Worm (Caenorhabditis elegans): Measurements from ENCODE around the gene ser-1.
A peak's percentile ranks its signal among the peaks of the same experiment; 100 is the strongest.

The ser-1 gene

ce11 chrX:16634708-16635107 lies 55.2 kb downstream of the ser-1 start (continued):
- TF ChIP-seq sptf-1 (tag; optimal IDR thresholded peaks at IDR 0.05) (no peak), ets-5 (GFP tag; IDR thresholded peaks at IDR 0.05) (no peak), nhr-71 (tag; optimal IDR thresholded peaks at IDR 0.05) (peak; percentile 85), Y116A8C.19 (tag; optimal IDR thresholded peaks at IDR 0.05; ENCODE audit: borderline replicate concordance) (no peak), mdl-1 (tag; optimal IDR thresholded peaks at IDR 0.05) (peak in 1 of 2 experiments; percentile 75), pag-3 (tag; optimal IDR thresholded peaks at IDR 0.05; ENCODE audit: borderline replicate concordance, insufficient read depth) (no peak), nhr-84 (tag; optimal IDR thresholded peaks at IDR 0.05) (no peak), ceh-63 (GFP tag; optimal IDR thresholded peaks at IDR 0.05) (no peak), unc-130 (tag; optimal IDR thresholded peaks at IDR 0.05) (peak; percentile 46), aha-1 (tag; optimal IDR thresholded peaks at IDR 0.05) (no peak), snu-23 (GFP tag; optimal IDR thresholded peaks at IDR 0.05) (peak; percentile 92), nhr-12 (tag; optimal IDR thresholded peaks at IDR 0.05) (no peak), isw-1 (GFP tag; IDR thresholded peaks at IDR 0.05) (peak; percentile 40), mab-9 (GFP tag; IDR thresholded peaks at IDR 0.05) (no peak), lin-14 (GFP tag; optimal IDR thresholded peaks at IDR 0.05) (peak; percentile 83), hlh-4 (tag; optimal IDR thresholded peaks at IDR 0.05) (no peak), dpl-1 (GFP tag; optimal IDR thresholded peaks at IDR 0.05) (peak; percentile 9 to 32 (median 30)), hlh-17 (GFP tag; optimal IDR thresholded peaks at IDR 0.05; ENCODE audit: borderline replicate concordance) (no peak), ceh-8 (GFP tag; optimal IDR thresholded peaks at IDR 0.05) (peak; percentile 78), pax-3 (tag; optimal IDR thresholded peaks at IDR 0.05) (peak; percentile 50), egl-13 (tag; optimal IDR thresholded peaks at IDR 0.05) (peak; percentile 75), snpc-4 (tag; optimal IDR thresholded peaks at IDR 0.05) (peak; percentile 42), nhr-237 (tag; optimal IDR thresholded peaks at IDR 0.05) (no peak), unc-98 (GFP tag; IDR thresholded peaks at IDR 0.05) (no peak), unc-86 (tag; optimal IDR thresholded peaks at IDR 0.05) (peak; percentile 77), C04F5.9 (tag; optimal IDR thresholded peaks at IDR 0.05) (no peak), ceh-82 (tag; optimal IDR thresholded peaks at IDR 0.05) (peak; percentile 81 to 91 (median 90)), ama-1 (optimal IDR thresholded peaks at IDR 0.05) (no peak), nhr-47 (tag; optimal IDR thresholded peaks at IDR 0.05) (peak; percentile 89), mef-2 (tag; optimal IDR thresholded peaks at IDR 0.05) (peak; percentile 53), nhr-77 (tag; optimal IDR thresholded peaks at IDR 0.05) (peak; percentile 84), ceh-88 (GFP tag; IDR thresholded peaks at IDR 0.05) (peak; percentile 68), sup-37 (GFP tag; optimal IDR thresholded peaks at IDR 0.05) (no peak), fkh-4 (tag; optimal IDR thresholded peaks at IDR 0.05; ENCODE audit: borderline replicate concordance) (no peak), efl-3 (GFP tag; optimal IDR thresholded peaks at IDR 0.05) (no peak), lir-3 (tag; optimal IDR thresholded peaks at IDR 0.05; ENCODE audit: poor library complexity) (peak; percentile 60), tlp-1 (tag; optimal IDR thresholded peaks at IDR 0.05) (no peak), ceh-90 (tag; optimal IDR thresholded peaks at IDR 0.05) (no peak), mep-1 (tag; optimal IDR thresholded peaks at IDR 0.05) (peak; percentile 90), irx-1 (tag; optimal IDR thresholded peaks at IDR 0.05) (peak; percentile 62), egl-27 (tag; optimal IDR thresholded peaks at IDR 0.05) (no peak), hpl-2 (GFP tag; optimal IDR thresholded peaks at IDR 0.05) (peak; percentile 53), nhr-20 (tag; optimal IDR thresholded peaks at IDR 0.05) (peak; percentile 85), ces-1 (GFP tag; optimal IDR thresholded peaks at IDR 0.05) (no peak), nhr-19 (GFP tag; conservative IDR thresholded peaks at IDR 0.05) (peak; percentile 82), C16A3.4 (tag; optimal IDR thresholded peaks at IDR 0.05) (peak; percentile 71), rnt-1 (tag; optimal IDR thresholded peaks at IDR 0.05) (peak; percentile 76), nhr-28 (tag; optimal IDR thresholded peaks at IDR 0.05) (no peak), sox-4 (tag; optimal IDR thresholded peaks at IDR 0.05) (peak; percentile 76), lin-15B (tag; optimal IDR thresholded peaks at IDR 0.05) (no peak), zag-1 (tag; optimal IDR thresholded peaks at IDR 0.05) (no peak), grh-1 (GFP tag; IDR thresholded peaks at IDR 0.05) (peak; percentile 50; the same call in 1 of the 2 replicates), vab-15 (tag; optimal IDR thresholded peaks at IDR 0.05) (no peak)
